Fruit fly (Drosophila melanogaster) whole organism, embryonic: Measurements from ENCODE around the gene Clbn.

Source experiments
- Atf3 ChIP-seq: fragments of 200-800 bp; sonication (Bioruptor generic); optimal IDR thresholded peaks from 3 replicates; lab custom pipeline; 2016; ENCODE audit warnings: missing biosample characterization, missing genetic modification characterization
- Atf6 ChIP-seq: fragments of 200-800 bp; sonication (Bioruptor generic); IDR thresholded peaks from 2 replicates; pipeline ENCODE4 v1.3.6; 2022; ENCODE audit warnings: missing biosample characterization, missing genetic modification characterization
- BEAF-32 ChIP-seq: fragments of 200-800 bp; sonication (Bioruptor generic); optimal IDR thresholded peaks from 3 replicates; lab custom pipeline; 2017; ENCODE audit warnings: missing biosample characterization, missing genetic modification characterization, mild to moderate bottlenecking, moderate library complexity, missing genetic modification reagents
- Bteb2 ChIP-seq: fragments of 200-800 bp; sonication (Bioruptor generic); optimal IDR thresholded peaks from 2 replicates; lab custom pipeline; 2016; ENCODE audit warnings: missing biosample characterization, missing genetic modification characterization
- C15 ChIP-seq: fragments of 200-800 bp; sonication (Bioruptor generic); IDR thresholded peaks from 3 replicates; pipeline ENCODE4 v1.3.6; 2022; ENCODE audit warnings: missing biosample characterization, missing genetic modification characterization
- CG10267 ChIP-seq: fragments of 200-800 bp; sonication (Bioruptor generic); optimal IDR thresholded peaks from 2 replicates; lab custom pipeline; 2018; ENCODE audit warnings: missing biosample characterization, mild to moderate bottlenecking, missing genetic modification characterization, moderate library complexity
- CG10565 ChIP-seq: fragments of 200-800 bp; sonication (Bioruptor generic); optimal IDR thresholded peaks from 3 replicates; lab custom pipeline; 2016; ENCODE audit warnings: missing biosample characterization, mild to moderate bottlenecking, missing genetic modification characterization
- CG11247 ChIP-seq: fragments of 200-800 bp; sonication (Bioruptor generic); IDR thresholded peaks from 2 replicates; pipeline ENCODE4 v1.3.6; 2022; ENCODE audit warnings: missing biosample characterization, missing genetic modification characterization
- CG13296 ChIP-seq: fragments of 200-800 bp; sonication (Bioruptor generic); optimal IDR thresholded peaks from 3 replicates; lab custom pipeline; 2018; ENCODE audit warnings: missing biosample characterization, mild to moderate bottlenecking, missing genetic modification characterization
- CG16779 ChIP-seq: fragments of 200-800 bp; sonication (Bioruptor generic); IDR thresholded peaks from 2 replicates; pipeline ENCODE4 v1.3.6; 2022; ENCODE audit warnings: missing biosample characterization, missing genetic modification characterization
- CG17612 ChIP-seq: fragments of 200-800 bp; sonication (Bioruptor generic); IDR thresholded peaks from 2 replicates; pipeline ENCODE4 v1.3.6; 2022; ENCODE audit warnings: missing biosample characterization, missing genetic modification characterization
- CG17912 ChIP-seq: fragments of 200-800 bp; sonication (Bioruptor generic); optimal IDR thresholded peaks from 2 replicates; lab custom pipeline; 2018; ENCODE audit warnings: missing biosample characterization, mild to moderate bottlenecking, missing genetic modification characterization
- CG2116 ChIP-seq: fragments of 200-800 bp; sonication (Bioruptor generic); optimal IDR thresholded peaks from 3 replicates; lab custom pipeline; 2018; ENCODE audit warnings: missing biosample characterization, mild to moderate bottlenecking, missing genetic modification characterization
- CG2199 ChIP-seq: fragments of 200-800 bp; sonication (Bioruptor generic); IDR thresholded peaks from 3 replicates; pipeline ENCODE4 v1.3.6; 2022; ENCODE audit warnings: missing biosample characterization, missing genetic modification characterization
- CG2712 ChIP-seq: fragments of 200-800 bp; optimal IDR thresholded peaks from 3 replicates; lab custom pipeline; 2019; ENCODE audit warnings: missing biosample characterization, mild to moderate bottlenecking, missing genetic modification characterization, moderate library complexity
- CG2875 ChIP-seq: fragments of 200-800 bp; sonication (Bioruptor generic); optimal IDR thresholded peaks from 2 replicates; lab custom pipeline; 2017; ENCODE audit warnings: missing biosample characterization, mild to moderate bottlenecking, missing genetic modification characterization, missing genetic modification reagents
- CG33557 ChIP-seq: fragments of 200-800 bp; sonication (Bioruptor generic); optimal IDR thresholded peaks from 2 replicates; lab custom pipeline; 2019; ENCODE audit warnings: missing biosample characterization, mild to moderate bottlenecking, missing genetic modification characterization, moderate library complexity
- CG4282 ChIP-seq: fragments of 200-800 bp; sonication (Bioruptor generic); optimal IDR thresholded peaks from 2 replicates; lab custom pipeline; 2016; ENCODE audit warnings: missing biosample characterization, missing genetic modification characterization
- CG6813 ChIP-seq: fragments of 200-800 bp; sonication (Bioruptor generic); optimal IDR thresholded peaks from 2 replicates; lab custom pipeline; 2017; ENCODE audit warnings: missing biosample characterization, missing genetic modification characterization, mild to moderate bottlenecking, moderate library complexity, missing genetic modification reagents
- CG8359 ChIP-seq: fragments of 200-800 bp; sonication (Bioruptor generic); optimal IDR thresholded peaks from 2 replicates; lab custom pipeline; 2017; ENCODE audit warnings: missing biosample characterization, mild to moderate bottlenecking, missing genetic modification characterization, borderline replicate concordance
- CG8924 ChIP-seq: fragments of 200-800 bp; optimal IDR thresholded peaks from 3 replicates; lab custom pipeline; 2019; ENCODE audit warnings: missing biosample characterization, mild to moderate bottlenecking, missing genetic modification characterization, moderate library complexity
- CG9215 ChIP-seq: fragments of 200-800 bp; sonication (Bioruptor generic); IDR thresholded peaks from 2 replicates; pipeline ENCODE4 v1.3.6; 2022; ENCODE audit warnings: missing biosample characterization, missing genetic modification characterization
- Camta ChIP-seq: fragments of 200-800 bp; sonication (Bioruptor generic); optimal IDR thresholded peaks from 2 replicates; lab custom pipeline; 2016; ENCODE audit warnings: missing biosample characterization, missing genetic modification characterization
- D19B ChIP-seq: fragments of 200-800 bp; sonication (Bioruptor generic); optimal IDR thresholded peaks from 2 replicates; lab custom pipeline; 2017; ENCODE audit warnings: missing biosample characterization, mild to moderate bottlenecking, missing genetic modification characterization
- Dll ChIP-seq: fragments of 200-800 bp; sonication (Bioruptor generic); IDR thresholded peaks from 4 replicates; pipeline ENCODE4 v1.3.6; 2022; ENCODE audit warnings: missing biosample characterization, missing genetic modification characterization; ENCODE audit not compliant: partially characterized antibody
- H15 ChIP-seq: fragments of 200-800 bp; sonication (Bioruptor generic); IDR thresholded peaks from 3 replicates; pipeline ENCODE4 v1.3.6; 2022; ENCODE audit warnings: missing biosample characterization, missing genetic modification characterization
- Jarid2 ChIP-seq: fragments of 200-800 bp; sonication (Bioruptor generic); optimal IDR thresholded peaks from 3 replicates; lab custom pipeline; 2017; ENCODE audit warnings: mild to moderate bottlenecking, missing biosample characterization, missing genetic modification reagents, missing genetic modification characterization
- Neu2 ChIP-seq: fragments of 200-800 bp; sonication (Bioruptor generic); optimal IDR thresholded peaks from 3 replicates; lab custom pipeline; 2016; ENCODE audit warnings: missing biosample characterization, missing genetic modification characterization, borderline replicate concordance
- PHDP ChIP-seq: fragments of 200-800 bp; sonication (Bioruptor generic); optimal IDR thresholded peaks from 3 replicates; lab custom pipeline; 2018; ENCODE audit warnings: missing biosample characterization, mild to moderate bottlenecking, missing genetic modification characterization, moderate library complexity
- Spps ChIP-seq: fragments of 200-800 bp; sonication (Bioruptor generic); optimal IDR thresholded peaks from 2 replicates; lab custom pipeline; 2018; ENCODE audit warnings: missing biosample characterization, mild to moderate bottlenecking, missing genetic modification characterization
- Xrp1 ChIP-seq: fragments of 200-800 bp; sonication (Bioruptor generic); IDR thresholded peaks from 2 replicates; pipeline ENCODE4 v1.3.6; 2022; ENCODE audit warnings: missing biosample characterization, missing genetic modification characterization
- amos ChIP-seq: fragments of 200-800 bp; sonication (Bioruptor generic); IDR thresholded peaks from 2 replicates; pipeline ENCODE4 v1.3.6; 2022; ENCODE audit warnings: missing biosample characterization, missing genetic modification characterization; ENCODE audit not compliant: partially characterized antibody
- bab2 ChIP-seq: fragments of 200-800 bp; sonication (Bioruptor generic); optimal IDR thresholded peaks from 2 replicates; lab custom pipeline; 2016; ENCODE audit warnings: missing biosample characterization, missing genetic modification characterization
- btn ChIP-seq: fragments of 200-800 bp; sonication (Bioruptor generic); optimal IDR thresholded peaks from 2 replicates; lab custom pipeline; 2016; ENCODE audit warnings: missing biosample characterization, missing genetic modification characterization
- dysf ChIP-seq: fragments of 200-800 bp; sonication (Bioruptor generic); IDR thresholded peaks from 3 replicates; pipeline ENCODE4 v1.3.6; 2022; ENCODE audit warnings: missing biosample characterization, missing genetic modification characterization
- fd3F ChIP-seq: fragments of 200-800 bp; sonication (Bioruptor generic); optimal IDR thresholded peaks from 2 replicates; lab custom pipeline; 2018; ENCODE audit warnings: missing biosample characterization, mild to moderate bottlenecking, missing genetic modification characterization, moderate library complexity
- gsb-n ChIP-seq: fragments of 200-800 bp; sonication (Bioruptor generic); optimal IDR thresholded peaks from 3 replicates; lab custom pipeline; 2018; ENCODE audit warnings: missing biosample characterization, mild to moderate bottlenecking, missing genetic modification characterization
- hth ChIP-seq: fragments of >200 bp; optimal IDR thresholded peaks from 2 replicates; lab custom pipeline; 2017; ENCODE audit warnings: inconsistent platforms
- luna ChIP-seq: fragments of 200-800 bp; sonication (Bioruptor generic); optimal IDR thresholded peaks from 2 replicates; lab custom pipeline; 2016; ENCODE audit warnings: missing biosample characterization, missing genetic modification characterization
- mld ChIP-seq: fragments of 200-800 bp; sonication (Bioruptor generic); IDR thresholded peaks from 3 replicates; pipeline ENCODE4 v1.3.6; 2022; ENCODE audit warnings: missing biosample characterization, missing genetic modification characterization; ENCODE audit not compliant: partially characterized antibody
- nom ChIP-seq: fragments of 200-800 bp; sonication (Bioruptor generic); optimal IDR thresholded peaks from 2 replicates; lab custom pipeline; 2017; ENCODE audit warnings: missing biosample characterization, missing genetic modification characterization, mild to moderate bottlenecking, moderate library complexity, missing genetic modification reagents
- odd ChIP-seq: fragments of 200-800 bp; sonication (Bioruptor generic); optimal IDR thresholded peaks from 2 replicates; lab custom pipeline; 2017; ENCODE audit warnings: missing biosample characterization, mild to moderate bottlenecking, missing genetic modification characterization
- pita ChIP-seq: fragments of 200-800 bp; sonication (Bioruptor generic); optimal IDR thresholded peaks from 2 replicates; lab custom pipeline; 2017; ENCODE audit warnings: missing biosample characterization, mild to moderate bottlenecking, missing genetic modification characterization
- run ChIP-seq: fragments of 200-800 bp; sonication (Bioruptor generic); optimal IDR thresholded peaks from 3 replicates; lab custom pipeline; 2018; ENCODE audit warnings: missing biosample characterization, mild to moderate bottlenecking, missing genetic modification characterization
- salm ChIP-seq: fragments of 200-800 bp; sonication (Bioruptor generic); optimal IDR thresholded peaks from 2 replicates; lab custom pipeline; 2018; ENCODE audit warnings: missing biosample characterization, mild to moderate bottlenecking, missing genetic modification characterization
- slou ChIP-seq: fragments of 200-800 bp; sonication (Bioruptor generic); optimal IDR thresholded peaks from 3 replicates; lab custom pipeline; 2016; ENCODE audit warnings: missing biosample characterization, missing genetic modification characterization
- tap ChIP-seq: fragments of 200-800 bp; optimal IDR thresholded peaks from 3 replicates; lab custom pipeline; 2019; ENCODE audit warnings: missing biosample characterization, mild to moderate bottlenecking, missing genetic modification characterization, moderate library complexity
- tup ChIP-seq: fragments of 200-800 bp; sonication (Bioruptor generic); optimal IDR thresholded peaks from 2 replicates; lab custom pipeline; 2016; ENCODE audit warnings: missing biosample characterization, mild to moderate bottlenecking, missing genetic modification characterization, moderate library complexity
- unpg ChIP-seq: fragments of 200-800 bp; sonication (Bioruptor generic); optimal IDR thresholded peaks from 3 replicates; lab custom pipeline; 2018; ENCODE audit warnings: missing biosample characterization, mild to moderate bottlenecking, missing genetic modification characterization, moderate library complexity
- vvl ChIP-seq: fragments of 200-800 bp; sonication (Bioruptor generic); IDR thresholded peaks from 2 replicates; pipeline ENCODE4 v1.3.6; 2022; ENCODE audit warnings: missing biosample characterization, missing genetic modification characterization

Gene Clbn

dm6 chr3R:25178521-25178920 is 51.2 kb downstream of the Clbn start (continued):
- TF ChIP-seq CG4282 (GFP tag; lab: Kevin White, UChicago), result no peak
- TF ChIP-seq PHDP (tag; lab: Kevin White, UChicago), result peak; percentile 61
- TF ChIP-seq gsb-n (tag; lab: Kevin White, UChicago), result peak; percentile 66
- TF ChIP-seq Neu2, result no peak
- TF ChIP-seq salm (tag; lab: Kevin White, UChicago), result no peak
- TF ChIP-seq CG2116 (GFP tag; lab: Kevin White, UChicago), result peak; percentile 33
- TF ChIP-seq CG2712 (tag; lab: Kevin White, UChicago), result peak; percentile 80
- peak; percentile 14 for TF ChIP-seq fd3F (GFP tag; lab: Kevin White, UChicago)
- peak; percentile 45; the same call in 1 of the 2 replicates for TF ChIP-seq CG9215
- TF ChIP-seq Atf3 (GFP tag; lab: Kevin White, UChicago), result peak; percentile 34
- TF ChIP-seq Camta (GFP tag; lab: Kevin White, UChicago), result no peak
- TF ChIP-seq tup (GFP tag; lab: Kevin White, UChicago), result peak; percentile 43
- TF ChIP-seq Dll (GFP tag; lab: Robert Waterston, UW), result no peak
- TF ChIP-seq BEAF-32 (GFP tag; lab: Kevin White, UChicago), result no peak
- TF ChIP-seq dysf (GFP tag; lab: Robert Waterston, UW), result 0 out of 3 replicates have a peak, but pooled peaks have one; percentile 28
- TF ChIP-seq H15 (GFP tag; lab: Robert Waterston, UW), result peak; percentile 61; the same call in 1 of the 3 replicates
- 0 out of 2 replicates have a peak, but pooled peaks have one; percentile 46 for TF ChIP-seq CG11247
- TF ChIP-seq Bteb2 (GFP tag; lab: Kevin White, UChicago), result peak; percentile 11
- no peak for TF ChIP-seq CG8359 (GFP tag; lab: Kevin White, UChicago)
- no peak for TF ChIP-seq pita (GFP tag; lab: Kevin White, UChicago)
- 0 out of 2 replicates have a peak, but pooled peaks have one; percentile 26 for TF ChIP-seq vvl
- 0 out of 2 replicates have a peak, but pooled peaks have one; percentile 16 for TF ChIP-seq CG17612 (GFP tag; lab: Robert Waterston, UW)
- TF ChIP-seq odd, result peak; percentile 13
- peak; percentile 88 for TF ChIP-seq Xrp1 (GFP tag; lab: Robert Waterston, UW)
- peak; percentile 15 for TF ChIP-seq D19B
- no peak for TF ChIP-seq bab2 (GFP tag; lab: Kevin White, UChicago)
- peak; percentile 46; the same call in 1 of the 2 replicates for TF ChIP-seq Atf6
- no peak for TF ChIP-seq run
- peak; percentile 11 for TF ChIP-seq CG2875 (GFP tag; lab: Kevin White, UChicago)
- no peak for TF ChIP-seq luna (GFP tag; lab: Kevin White, UChicago)
- no peak for TF ChIP-seq mld (GFP tag; lab: Robert Waterston, UW)
- TF ChIP-seq nom (GFP tag; lab: Kevin White, UChicago), result peak; percentile 37
- peak; percentile 7 for TF ChIP-seq CG6813 (GFP tag; lab: Kevin White, UChicago)
- no peak for TF ChIP-seq Jarid2
- TF ChIP-seq CG33557 (GFP tag; lab: Kevin White, UChicago), result peak; percentile 83
- no peak for TF ChIP-seq CG16779 (GFP tag; lab: Robert Waterston, UW)
- peak; percentile 57 for TF ChIP-seq CG10267 (tag; lab: Kevin White, UChicago)
- no peak for TF ChIP-seq slou
- peak; percentile 62 for TF ChIP-seq unpg
- no peak for TF ChIP-seq CG17912 (GFP tag; lab: Kevin White, UChicago)
- no peak for TF ChIP-seq hth
- no peak for TF ChIP-seq btn
- TF ChIP-seq CG10565 (GFP tag; lab: Kevin White, UChicago), result no peak
- no peak for TF ChIP-seq amos (GFP tag; lab: Robert Waterston, UW)
- TF ChIP-seq C15, result no peak
- TF ChIP-seq Spps (tag; lab: Kevin White, UChicago), result peak; percentile 2
- TF ChIP-seq CG2199 (GFP tag; lab: Robert Waterston, UW), result no peak
- no peak for TF ChIP-seq CG13296 (GFP tag; lab: Kevin White, UChicago)
- TF ChIP-seq tap (tag; lab: Kevin White, UChicago), result peak; percentile 19
- TF ChIP-seq CG8924 (tag; lab: Kevin White, UChicago), result peak; percentile 73
